Fruit fly (Drosophila melanogaster): ENCODE measurements around the gene CG33217.

The CG33217 gene

DNA sequence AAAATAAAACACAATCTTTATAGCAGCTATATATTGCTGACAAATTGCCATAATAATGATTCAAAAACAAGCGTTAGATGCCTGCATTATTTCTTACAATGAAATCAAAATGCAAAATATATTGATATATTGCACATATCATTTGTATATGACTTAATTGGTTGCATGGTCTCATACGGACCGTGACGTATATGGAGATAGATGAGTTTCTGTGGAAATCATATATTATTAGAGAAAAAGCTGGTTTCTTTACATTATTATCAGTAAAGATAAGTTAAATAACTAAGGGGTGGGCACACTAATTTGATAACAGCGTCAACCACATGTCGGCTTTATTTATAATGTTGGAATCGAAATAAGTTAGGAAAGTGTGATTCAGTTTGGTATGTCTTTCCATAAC, at the start of gene CG33217:
TSS of gene CG33217 (plus strand) at position 290 of the 400 bp plus-strand sequence.
- TF ChIP-seq ttk (optimal IDR thresholded peaks at IDR 0.05) = no peak

dm6 chr3L:23081256-23081655, 44.6 kb upstream of the CG33217 start:
- TF ChIP-seq psq (optimal IDR thresholded peaks at IDR 0.05) = no peak

- TF ChIP-seq insv (optimal IDR thresholded peaks at IDR 0.05) (no peak), Sin3A (optimal IDR thresholded peaks at IDR 0.05) (no peak), ttk (optimal IDR thresholded peaks at IDR 0.05) (no peak), psq (optimal IDR thresholded peaks at IDR 0.05) (no peak), h (optimal IDR thresholded peaks at IDR 0.05) (no peak), Myc (optimal IDR thresholded peaks at IDR 0.05) (no peak)
Observed at dm6 chr3L:23088927-23089326, 36.9 kb upstream of the CG33217 start.

DNA sequence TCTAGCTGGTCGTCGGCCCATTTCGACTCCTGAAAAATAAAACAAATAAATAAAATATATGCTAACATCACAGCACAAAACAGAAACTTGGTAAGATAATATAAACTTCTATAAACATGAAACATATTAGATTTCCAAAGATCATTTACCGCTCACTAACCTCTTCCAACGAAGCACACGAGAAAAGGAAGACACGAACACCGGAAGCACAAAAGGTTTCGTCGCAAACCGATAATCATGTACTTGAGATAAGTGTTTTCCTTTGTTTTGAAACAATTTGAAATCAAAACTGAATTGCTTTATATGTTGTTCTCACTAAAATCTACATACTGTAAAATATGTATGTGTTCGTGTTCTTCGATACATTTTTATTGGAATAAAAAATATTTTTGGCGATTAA, 30.5 kb upstream of the CG33217 start, which contains the start of gene RpL10:
TSS of gene RpL10 (minus strand) at position 195 of the 400 bp plus-strand sequence.
- TF ChIP-seq h (optimal IDR thresholded peaks at IDR 0.05) = no peak
- TF ChIP-seq Myc (optimal IDR thresholded peaks at IDR 0.05) = no peak
- no peak for TF ChIP-seq Sin3A (optimal IDR thresholded peaks at IDR 0.05)
- no peak for TF ChIP-seq insv (optimal IDR thresholded peaks at IDR 0.05)
- no peak for TF ChIP-seq ttk (optimal IDR thresholded peaks at IDR 0.05)
- no peak for TF ChIP-seq psq (optimal IDR thresholded peaks at IDR 0.05)

dm6 chr3L:23096803-23097425, 28.9 kb upstream of the CG33217 start, which contains the start of gene CkIIalpha:
CkIIalpha (plus strand) TSS chr3L:23097072.
- TF ChIP-seq h (optimal IDR thresholded peaks at IDR 0.05) = no peak
- no peak for TF ChIP-seq ttk (optimal IDR thresholded peaks at IDR 0.05)
- TF ChIP-seq psq (optimal IDR thresholded peaks at IDR 0.05) = no peak
- TF ChIP-seq Sin3A (optimal IDR thresholded peaks at IDR 0.05) = no peak
- no peak for TF ChIP-seq insv (optimal IDR thresholded peaks at IDR 0.05)
- no peak for TF ChIP-seq Myc (optimal IDR thresholded peaks at IDR 0.05)

dm6 chr3L:23099394-23099977, 26.3 kb upstream of the CG33217 start:
- TF ChIP-seq Sin3A (optimal IDR thresholded peaks at IDR 0.05) (no peak), ttk (optimal IDR thresholded peaks at IDR 0.05) (no peak), h (optimal IDR thresholded peaks at IDR 0.05) (no peak), Myc (optimal IDR thresholded peaks at IDR 0.05) (no peak), psq (optimal IDR thresholded peaks at IDR 0.05) (no peak), insv (optimal IDR thresholded peaks at IDR 0.05) (no peak)

DNA sequence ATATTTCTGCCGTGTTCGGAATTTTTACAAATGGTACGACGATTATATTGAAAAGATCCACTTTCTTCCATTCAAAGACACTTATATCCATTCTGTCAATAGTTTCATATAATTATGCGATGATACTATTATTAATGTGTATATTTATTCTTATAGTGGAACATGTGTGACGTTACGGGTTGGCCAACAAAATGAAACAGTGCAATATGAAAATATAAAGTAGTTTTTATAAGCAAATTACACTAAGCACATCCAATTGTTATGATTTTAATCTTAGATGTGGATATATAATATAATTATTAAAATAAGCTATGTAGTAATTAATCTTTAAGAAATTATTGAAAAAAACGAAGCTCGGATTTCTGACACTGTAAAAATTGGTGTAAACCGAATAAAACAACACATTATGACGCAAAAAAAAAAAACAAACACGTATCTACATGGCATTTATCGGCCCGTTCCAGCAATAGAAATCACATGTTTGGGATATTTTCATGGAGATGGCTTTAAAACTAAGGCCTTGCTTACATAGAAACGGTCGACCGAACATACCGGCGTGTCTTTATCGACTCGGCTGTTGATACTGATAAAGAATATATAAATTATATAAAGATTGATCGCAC, 24.6 kb downstream of the CG33217 start, which contains the start of gene Vps11:
TSS of gene Vps11 (minus strand) at position 203 of the 623 bp plus-strand sequence.
- no peak for TF ChIP-seq psq (optimal IDR thresholded peaks at IDR 0.05)
- TF ChIP-seq ttk (optimal IDR thresholded peaks at IDR 0.05) = no peak
- no peak for TF ChIP-seq Myc (optimal IDR thresholded peaks at IDR 0.05)
- no peak for TF ChIP-seq h (optimal IDR thresholded peaks at IDR 0.05)
- no peak for TF ChIP-seq Sin3A (optimal IDR thresholded peaks at IDR 0.05)
- TF ChIP-seq insv (optimal IDR thresholded peaks at IDR 0.05) = no peak

DNA sequence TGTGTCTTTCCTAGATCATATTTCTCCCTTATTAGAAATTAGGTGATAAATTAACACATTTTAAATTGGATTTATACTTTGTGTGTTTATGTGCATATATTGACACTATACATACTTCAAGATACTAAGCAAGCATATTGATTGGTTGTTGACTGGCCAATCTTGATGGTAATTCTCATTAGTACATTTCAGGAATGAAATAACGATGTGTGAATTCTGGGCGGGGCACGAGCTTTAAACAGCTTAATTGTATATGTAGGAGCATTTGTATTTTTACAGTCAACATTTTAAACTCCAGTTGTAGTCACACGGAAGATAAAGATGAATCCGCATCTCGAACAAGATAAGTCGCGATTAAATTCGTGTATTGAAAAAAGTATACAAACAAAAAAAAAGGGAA, 48.3 kb downstream of the CG33217 start, which contains the start of gene CG34031:
TSS of gene CG34031 (plus strand) at position 301 of the 400 bp plus-strand sequence.
- no peak for TF ChIP-seq ttk (optimal IDR thresholded peaks at IDR 0.05)
- no peak for TF ChIP-seq psq (optimal IDR thresholded peaks at IDR 0.05)
- no peak for TF ChIP-seq Sin3A (optimal IDR thresholded peaks at IDR 0.05)
- no peak for TF ChIP-seq insv (optimal IDR thresholded peaks at IDR 0.05)
- no peak for TF ChIP-seq Myc (optimal IDR thresholded peaks at IDR 0.05)
- no peak for TF ChIP-seq h (optimal IDR thresholded peaks at IDR 0.05)

All from Kc167 (cell line).